Fruit fly (Drosophila melanogaster) S2 (cell line): ENCODE results near the gene Ugt37D1.

Experiments
- CG8478 ChIP-seq: fragments of >200 bp; optimal IDR thresholded peaks from 2 replicates; lab custom pipeline; 2018
- CTCF ChIP-seq, 2 experiments: fragments of >200 bp; optimal IDR thresholded peaks; 2 replicates each; lab custom pipeline; 2018

The Ugt37D1 gene

dm6 chr2L:16798705-16799104 is at the start of gene Ugt37D1:
TSS of gene Ugt37D1 (plus strand) at chr2L:16799025.
- TF ChIP-seq CTCF (optimal IDR thresholded peaks at IDR 0.05; lab: Kevin White, UChicago) (no peak), CG8478 (lab: Kevin White, UChicago) (no peak)

- no peak for TF ChIP-seq CTCF (optimal IDR thresholded peaks at IDR 0.05; lab: Kevin White, UChicago)
- no peak for TF ChIP-seq CG8478 (lab: Kevin White, UChicago)
These were observed 46.5 kb upstream of the Ugt37D1 start for dm6 chr2L:16752340-16752739.

- TF ChIP-seq CG8478 (lab: Kevin White, UChicago) (no peak), CTCF (optimal IDR thresholded peaks at IDR 0.05; lab: Kevin White, UChicago) (no peak)
These were observed 44.8 kb upstream of the Ugt37D1 start, which contains the start of gene yellow-b for dm6 chr2L:16754074-16754473. TSS of gene yellow-b (plus strand) at chr2L:16754336.

- TF ChIP-seq CTCF (optimal IDR thresholded peaks at IDR 0.05; lab: Kevin White, UChicago) (no peak), CG8478 (lab: Kevin White, UChicago) (no peak)
These were observed 38.1 kb upstream of the Ugt37D1 start, which contains the start of gene ppk17 for dm6 chr2L:16760504-16761417. TSS of gene ppk17 (minus strand) at chr2L:16760554.

dm6 chr2L:16761891-16762290 is 36.9 kb upstream of the Ugt37D1 start:
- no peak for TF ChIP-seq CTCF (optimal IDR thresholded peaks at IDR 0.05; lab: Kevin White, UChicago)
- TF ChIP-seq CG8478 (lab: Kevin White, UChicago) = no peak

- TF ChIP-seq CG8478 (lab: Kevin White, UChicago) = no peak
- no peak for TF ChIP-seq CTCF (optimal IDR thresholded peaks at IDR 0.05; lab: Kevin White, UChicago)
These were observed 34.3 kb upstream of the Ugt37D1 start for dm6 chr2L:16764480-16764879.

dm6 chr2L:16766070-16766752 is 32.6 kb upstream of the Ugt37D1 start, which contains the start of gene Mhc:
TSS of gene Mhc (plus strand) at chr2L:16766566.
- TF ChIP-seq CG8478 (lab: Kevin White, UChicago) (no peak), CTCF (optimal IDR thresholded peaks at IDR 0.05; lab: Kevin White, UChicago) (no peak)

- TF ChIP-seq CTCF (optimal IDR thresholded peaks at IDR 0.05; lab: Kevin White, UChicago) = peak in 1 of 2 experiments; percentile 8
- no peak for TF ChIP-seq CG8478 (lab: Kevin White, UChicago)
These were observed 11.3 kb upstream of the Ugt37D1 start for dm6 chr2L:16787548-16787947.

- no peak for TF ChIP-seq CG8478 (lab: Kevin White, UChicago)
- TF ChIP-seq CTCF (optimal IDR thresholded peaks at IDR 0.05; lab: Kevin White, UChicago) = no peak
These were observed 9.9 kb upstream of the Ugt37D1 start for dm6 chr2L:16788885-16789284.

dm6 chr2L:16789880-16790279 is 8.9 kb upstream of the Ugt37D1 start:
- TF ChIP-seq CG8478 (lab: Kevin White, UChicago) = no peak
- TF ChIP-seq CTCF (optimal IDR thresholded peaks at IDR 0.05; lab: Kevin White, UChicago) = no peak

- no peak for TF ChIP-seq CG8478 (lab: Kevin White, UChicago)
- TF ChIP-seq CTCF (optimal IDR thresholded peaks at IDR 0.05; lab: Kevin White, UChicago) = no peak
These were observed 8.1 kb upstream of the Ugt37D1 start, which contains the start of gene Cyt-b5-r for dm6 chr2L:16790671-16791270. TSS of gene Cyt-b5-r (minus strand) at chr2L:16790721.

- TF ChIP-seq CTCF (optimal IDR thresholded peaks at IDR 0.05; lab: Kevin White, UChicago) = no peak
These were observed 7.5 kb upstream of the Ugt37D1 start, which contains the start of gene CG17928 for dm6 chr2L:16791345-16791744. TSS of gene CG17928 (plus strand) at chr2L:16791568.

- TF ChIP-seq CTCF (optimal IDR thresholded peaks at IDR 0.05; lab: Kevin White, UChicago) (no peak), CG8478 (lab: Kevin White, UChicago) (no peak)
These were observed 4.9 kb upstream of the Ugt37D1 start, which contains the start of gene Ugt37C2 for dm6 chr2L:16793970-16794369. TSS of gene Ugt37C2 (plus strand) at chr2L:16794211.

dm6 chr2L:16796104-16796645 is 2.6 kb upstream of the Ugt37D1 start, which contains the start of gene Ugt37E1:
TSS of gene Ugt37E1 (plus strand) at chr2L:16796595.
- TF ChIP-seq CG8478 (lab: Kevin White, UChicago) (no peak), CTCF (optimal IDR thresholded peaks at IDR 0.05; lab: Kevin White, UChicago) (no peak)
